Worm (Caenorhabditis elegans) whole organism, midembryonic: Measurements from ENCODE around the gene col-150.

Experiments
- T22C8.4 ChIP-seq: fragments of 200-800 bp; sonication (Bioruptor generic); IDR thresholded peaks from 2 replicates; pipeline ENCODE4 v1.3.6; 2022; ENCODE audit warnings: missing genetic modification characterization, missing compliant biosample characterization
- cog-1 ChIP-seq: sonication (generic microtip); optimal IDR thresholded peaks from 2 replicates; lab custom pipeline; 2016; ENCODE audit warnings: missing genetic modification characterization, missing compliant biosample characterization
- flt-1 ChIP-seq: fragments of 200-800 bp; sonication (Bioruptor generic); IDR thresholded peaks from 2 replicates; pipeline ENCODE4 v1.3.6; 2022; ENCODE audit warnings: missing genetic modification characterization, missing compliant biosample characterization
- klf-2 ChIP-seq: fragments of 200-800 bp; sonication (Bioruptor generic); conservative IDR thresholded peaks from 2 replicates; pipeline ENCODE4 v1.3.6; 2022; ENCODE audit warnings: missing genetic modification reagents, missing genetic modification characterization, missing compliant biosample characterization
- med-1 ChIP-seq: sonication (generic microtip); optimal IDR thresholded peaks from 2 replicates; lab custom pipeline; 2017; ENCODE audit warnings: missing genetic modification characterization, mild to moderate bottlenecking, missing compliant biosample characterization, antibody characterized with exemption, missing genetic modification reagents; ENCODE audit not compliant: insufficient read depth
- ref-1 ChIP-seq: fragments of 200-800 bp; sonication (Bioruptor generic); conservative IDR thresholded peaks from 2 replicates; pipeline ENCODE4 v1.3.6; 2022; ENCODE audit warnings: missing genetic modification reagents, missing genetic modification characterization, missing compliant biosample characterization
- tab-1 ChIP-seq: fragments of 200-800 bp; sonication (Bioruptor generic); IDR thresholded peaks from 2 replicates; pipeline ENCODE4 v1.3.6; 2022; ENCODE audit warnings: missing genetic modification characterization, missing compliant biosample characterization
- ztf-23 ChIP-seq: fragments of 200-800 bp; sonication (Bioruptor generic); IDR thresholded peaks from 2 replicates; pipeline ENCODE4 v1.3.6; 2022; ENCODE audit warnings: missing genetic modification reagents, missing genetic modification characterization, missing compliant biosample characterization
- ztf-29 ChIP-seq: fragments of 200-800 bp; sonication (Bioruptor generic); IDR thresholded peaks from 2 replicates; pipeline ENCODE4 v1.3.6; 2022; ENCODE audit warnings: missing genetic modification reagents, missing genetic modification characterization, missing compliant biosample characterization

Gene col-150

ce11 chrV:10266050-10266449 lies 28.4 kb downstream of the col-150 start:
- TF ChIP-seq ztf-23 (GFP tag; lab: Robert Waterston, UW) (no peak), ztf-29 (GFP tag; lab: Robert Waterston, UW) (no peak), T22C8.4 (no peak), ref-1 (GFP tag; lab: Robert Waterston, UW) (no peak), cog-1 (tag; lab: Kevin White, UChicago) (no peak), tab-1 (GFP tag; lab: Robert Waterston, UW) (no peak), med-1 (GFP tag; lab: Kevin White, UChicago) (no peak), flt-1 (GFP tag; lab: Robert Waterston, UW) (no peak), klf-2 (GFP tag; lab: Robert Waterston, UW) (no peak)

- TF ChIP-seq tab-1 (GFP tag; lab: Robert Waterston, UW) = no peak
- TF ChIP-seq ztf-29 (GFP tag; lab: Robert Waterston, UW) = no peak
- TF ChIP-seq T22C8.4 = no peak
- TF ChIP-seq flt-1 (GFP tag; lab: Robert Waterston, UW) = no peak
- no peak for TF ChIP-seq klf-2 (GFP tag; lab: Robert Waterston, UW)
- TF ChIP-seq ztf-23 (GFP tag; lab: Robert Waterston, UW) = no peak
Measured at ce11 chrV:10265019-10265418, 29.4 kb downstream of the col-150 start.

- TF ChIP-seq ref-1 (GFP tag; lab: Robert Waterston, UW) = no peak
- TF ChIP-seq cog-1 (tag; lab: Kevin White, UChicago) = no peak
- TF ChIP-seq med-1 (GFP tag; lab: Kevin White, UChicago) = no peak
- no peak for TF ChIP-seq tab-1 (GFP tag; lab: Robert Waterston, UW)
- TF ChIP-seq flt-1 (GFP tag; lab: Robert Waterston, UW) = no peak
- no peak for TF ChIP-seq ztf-23 (GFP tag; lab: Robert Waterston, UW)
- no peak for TF ChIP-seq ztf-29 (GFP tag; lab: Robert Waterston, UW)
- no peak for TF ChIP-seq klf-2 (GFP tag; lab: Robert Waterston, UW)
- no peak for TF ChIP-seq T22C8.4
Measured at ce11 chrV:10260460-10260859, 34.0 kb downstream of the col-150 start, which contains the start of gene sri-18. TSS of gene sri-18 (minus strand) at chrV:10260560.

- TF ChIP-seq T22C8.4 = no peak
Measured at ce11 chrV:10256050-10256449, 38.4 kb downstream of the col-150 start, which contains the start of gene nhr-232. TSS of gene nhr-232 (plus strand) at chrV:10256170.

- TF ChIP-seq med-1 (GFP tag; lab: Kevin White, UChicago) (no peak), klf-2 (GFP tag; lab: Robert Waterston, UW) (no peak), ztf-29 (GFP tag; lab: Robert Waterston, UW) (no peak), ref-1 (GFP tag; lab: Robert Waterston, UW) (no peak), ztf-23 (GFP tag; lab: Robert Waterston, UW) (no peak), T22C8.4 (no peak), tab-1 (GFP tag; lab: Robert Waterston, UW) (no peak), flt-1 (GFP tag; lab: Robert Waterston, UW) (no peak), cog-1 (tag; lab: Kevin White, UChicago) (no peak)
Measured at ce11 chrV:10255005-10255472, 39.4 kb downstream of the col-150 start, which contains the start of gene rop-1. TSS of gene rop-1 (minus strand) at chrV:10255055.

- TF ChIP-seq klf-2 (GFP tag; lab: Robert Waterston, UW) = no peak
Measured at ce11 chrV:10252682-10253081, 41.8 kb downstream of the col-150 start.

- TF ChIP-seq klf-2 (GFP tag; lab: Robert Waterston, UW) = no peak
- TF ChIP-seq tab-1 (GFP tag; lab: Robert Waterston, UW) = no peak
- no peak for TF ChIP-seq cog-1 (tag; lab: Kevin White, UChicago)
- no peak for TF ChIP-seq ref-1 (GFP tag; lab: Robert Waterston, UW)
- TF ChIP-seq T22C8.4 = no peak
- no peak for TF ChIP-seq med-1 (GFP tag; lab: Kevin White, UChicago)
Measured at ce11 chrV:10249515-10249914, 44.9 kb downstream of the col-150 start.

ce11 chrV:10248255-10248979 lies 46.0 kb downstream of the col-150 start, which contains the start of gene akt-1:
TSS of gene akt-1 (plus strand) at chrV:10248905.
- TF ChIP-seq tab-1 (GFP tag; lab: Robert Waterston, UW) = no peak
- TF ChIP-seq ztf-23 (GFP tag; lab: Robert Waterston, UW) = no peak
- TF ChIP-seq flt-1 (GFP tag; lab: Robert Waterston, UW) = no peak
- TF ChIP-seq T22C8.4 = no peak

ce11 chrV:10247673-10248239 lies 46.7 kb downstream of the col-150 start:
- no peak for TF ChIP-seq med-1 (GFP tag; lab: Kevin White, UChicago)
- no peak for TF ChIP-seq tab-1 (GFP tag; lab: Robert Waterston, UW)
- TF ChIP-seq ztf-23 (GFP tag; lab: Robert Waterston, UW) = no peak

- TF ChIP-seq cog-1 (tag; lab: Kevin White, UChicago) (no peak), ztf-29 (GFP tag; lab: Robert Waterston, UW) (no peak), flt-1 (GFP tag; lab: Robert Waterston, UW) (no peak), klf-2 (GFP tag; lab: Robert Waterston, UW) (no peak), tab-1 (GFP tag; lab: Robert Waterston, UW) (no peak), T22C8.4 (no peak), ref-1 (GFP tag; lab: Robert Waterston, UW) (no peak), ztf-23 (GFP tag; lab: Robert Waterston, UW) (no peak), med-1 (GFP tag; lab: Kevin White, UChicago) (no peak)
Measured at ce11 chrV:10246967-10247366, 47.5 kb downstream of the col-150 start.
